Worm (Caenorhabditis elegans): ENCODE data around the gene F39B3.7.
"Not testable (repeated sequence)": the region's sequence is repeated elsewhere in the genome, so short reads cannot be mapped to it uniquely, and the experiment has no call there.

The F39B3.7 gene

DNA sequence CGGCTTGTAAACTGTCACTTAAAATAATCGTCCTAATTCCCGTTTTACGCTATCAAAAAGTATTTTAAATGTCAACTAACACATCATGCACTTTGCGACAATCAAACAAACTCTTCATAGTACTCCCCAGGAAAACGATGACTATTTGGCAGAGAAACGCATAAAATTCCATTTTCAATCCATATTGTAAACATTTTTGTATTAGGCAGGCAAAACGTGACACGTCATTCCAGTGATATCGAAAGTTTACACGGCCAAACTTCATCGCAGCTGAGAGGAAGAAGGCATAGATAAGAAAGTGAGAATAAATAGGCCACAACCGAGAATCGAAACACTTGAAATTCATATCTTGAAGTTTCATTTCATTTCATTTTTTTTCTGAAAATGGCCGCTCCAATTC lies 32.9 kb upstream of the F39B3.7 start, which contains the start of gene lec-9:
TSS of gene lec-9 (plus strand) at position 349 of the 400 bp plus-strand sequence.
- TF ChIP-seq flt-1 (GFP tag; IDR thresholded peaks at IDR 0.05): no peak
- TF ChIP-seq tbx-37 (GFP tag; conservative IDR thresholded peaks at IDR 0.05): no peak
- TF ChIP-seq pes-1 (GFP tag; IDR thresholded peaks at IDR 0.05): no peak
- TF ChIP-seq ceh-13 (GFP tag; optimal IDR thresholded peaks at IDR 0.05): no peak
- TF ChIP-seq ets-7 (tag; optimal IDR thresholded peaks at IDR 0.05): no peak
- no peak for TF ChIP-seq B0310.2 (tag; optimal IDR thresholded peaks at IDR 0.05)
- no peak for TF ChIP-seq sea-1 (GFP tag; conservative IDR thresholded peaks at IDR 0.05)
- no peak for TF ChIP-seq F13C5.2 (tag; optimal IDR thresholded peaks at IDR 0.05)
- TF ChIP-seq ceh-36 (tag; optimal IDR thresholded peaks at IDR 0.05): no peak
- TF ChIP-seq hmg-4 (GFP tag; optimal IDR thresholded peaks at IDR 0.05): no peak
- TF ChIP-seq ama-1 (optimal IDR thresholded peaks at IDR 0.05): no peak
- TF ChIP-seq tra-4 (tag; optimal IDR thresholded peaks at IDR 0.05): no peak
- no peak for TF ChIP-seq aly-1 (tag; optimal IDR thresholded peaks at IDR 0.05)
- TF ChIP-seq hmbx-1 (tag; optimal IDR thresholded peaks at IDR 0.05): no peak
- TF ChIP-seq hnd-1 (tag; optimal IDR thresholded peaks at IDR 0.05): no peak
- no peak for TF ChIP-seq scrt-1 (GFP tag; IDR thresholded peaks at IDR 0.05)

- TF ChIP-seq tbx-37 (GFP tag; conservative IDR thresholded peaks at IDR 0.05) (no peak), ama-1 (optimal IDR thresholded peaks at IDR 0.05) (no peak), tra-4 (tag; optimal IDR thresholded peaks at IDR 0.05) (no peak)
Observed at ce11 chrX:17598712-17599111, 31.4 kb upstream of the F39B3.7 start.

DNA sequence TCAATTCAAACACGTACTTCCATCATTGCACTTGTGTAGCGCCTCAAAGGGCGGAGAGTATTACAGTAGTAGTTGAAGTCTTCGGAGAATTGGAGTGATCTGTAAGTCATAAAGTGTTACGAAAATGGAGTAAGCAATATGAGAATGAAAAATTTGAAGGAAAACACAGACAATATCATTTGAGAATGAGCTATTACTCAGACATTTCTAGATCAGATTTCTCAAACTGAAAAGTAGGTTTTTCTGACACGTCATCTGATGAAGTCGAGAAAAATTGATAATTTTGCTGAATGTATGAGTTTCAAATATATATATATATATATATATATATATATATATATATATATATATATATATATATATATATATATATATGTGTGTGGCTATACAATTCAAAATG lies 12.5 kb upstream of the F39B3.7 start, which contains the start of gene frpr-7:
TSS of gene frpr-7 (minus strand) at position 101 of the 400 bp plus-strand sequence.
- TF ChIP-seq ceh-36 (tag; optimal IDR thresholded peaks at IDR 0.05): no peak
- TF ChIP-seq F13C5.2 (tag; optimal IDR thresholded peaks at IDR 0.05): no peak
- TF ChIP-seq hnd-1 (tag; optimal IDR thresholded peaks at IDR 0.05): no peak
- TF ChIP-seq pes-1 (GFP tag; IDR thresholded peaks at IDR 0.05): no peak
- no peak for TF ChIP-seq hmbx-1 (tag; optimal IDR thresholded peaks at IDR 0.05)
- no peak for TF ChIP-seq aly-1 (tag; optimal IDR thresholded peaks at IDR 0.05)
- TF ChIP-seq ceh-13 (GFP tag; optimal IDR thresholded peaks at IDR 0.05): no peak
- no peak for TF ChIP-seq B0310.2 (tag; optimal IDR thresholded peaks at IDR 0.05)
- no peak for TF ChIP-seq ama-1 (optimal IDR thresholded peaks at IDR 0.05)
- TF ChIP-seq ets-7 (tag; optimal IDR thresholded peaks at IDR 0.05): no peak
- TF ChIP-seq hmg-4 (GFP tag; optimal IDR thresholded peaks at IDR 0.05): no peak
- no peak for TF ChIP-seq sea-1 (GFP tag; conservative IDR thresholded peaks at IDR 0.05)
- no peak for TF ChIP-seq tbx-11 (GFP tag; IDR thresholded peaks at IDR 0.05)
- TF ChIP-seq scrt-1 (GFP tag; IDR thresholded peaks at IDR 0.05): no peak
- no peak for TF ChIP-seq tbx-37 (GFP tag; conservative IDR thresholded peaks at IDR 0.05)
- no peak for TF ChIP-seq tra-4 (tag; optimal IDR thresholded peaks at IDR 0.05)
- no peak for TF ChIP-seq flt-1 (GFP tag; IDR thresholded peaks at IDR 0.05)

- TF ChIP-seq F13C5.2 (tag; optimal IDR thresholded peaks at IDR 0.05); B0310.2 (tag; optimal IDR thresholded peaks at IDR 0.05); hmg-4 (GFP tag; optimal IDR thresholded peaks at IDR 0.05): not testable (repeated sequence)
Observed at ce11 chrX:17579011-17579410, 11.7 kb upstream of the F39B3.7 start, which contains the start of gene F39B3.3. Gene F39B3.3 (minus strand): TSS chrX:17579111.

- no peak for TF ChIP-seq B0310.2 (tag; optimal IDR thresholded peaks at IDR 0.05)
- TF ChIP-seq tbx-11 (GFP tag; IDR thresholded peaks at IDR 0.05): no peak
- TF ChIP-seq aly-1 (tag; optimal IDR thresholded peaks at IDR 0.05): no peak
Observed at ce11 chrX:17563411-17563810, 3.9 kb downstream of the F39B3.7 start, which contains the start of gene F31A3.5. Gene F31A3.5 (minus strand): TSS chrX:17563610.

DNA sequence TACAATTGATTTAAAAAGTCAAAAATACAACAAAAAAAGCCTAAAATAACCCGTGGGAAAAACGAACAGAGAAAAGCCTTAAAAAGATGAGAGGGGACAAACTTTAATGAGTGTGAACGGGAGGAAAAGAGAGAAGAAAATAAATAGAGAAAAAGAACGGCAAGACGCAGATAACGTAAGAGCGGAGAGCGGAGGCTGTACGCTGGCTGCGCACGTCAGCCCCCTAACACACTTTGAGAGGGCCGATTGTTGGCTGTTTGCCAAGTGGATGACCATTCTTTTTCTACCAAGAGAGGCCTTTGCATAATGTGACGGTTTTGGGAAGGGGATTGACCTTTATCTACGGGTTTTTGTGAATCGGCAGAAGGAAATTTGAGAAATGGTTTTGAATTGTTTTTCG lies 5.1 kb downstream of the F39B3.7 start:
- TF ChIP-seq F13C5.2 (tag; optimal IDR thresholded peaks at IDR 0.05): peak; percentile 8
- TF ChIP-seq hmg-4 (GFP tag; optimal IDR thresholded peaks at IDR 0.05): peak; percentile 54
- no peak for TF ChIP-seq tbx-37 (GFP tag; conservative IDR thresholded peaks at IDR 0.05)

DNA sequence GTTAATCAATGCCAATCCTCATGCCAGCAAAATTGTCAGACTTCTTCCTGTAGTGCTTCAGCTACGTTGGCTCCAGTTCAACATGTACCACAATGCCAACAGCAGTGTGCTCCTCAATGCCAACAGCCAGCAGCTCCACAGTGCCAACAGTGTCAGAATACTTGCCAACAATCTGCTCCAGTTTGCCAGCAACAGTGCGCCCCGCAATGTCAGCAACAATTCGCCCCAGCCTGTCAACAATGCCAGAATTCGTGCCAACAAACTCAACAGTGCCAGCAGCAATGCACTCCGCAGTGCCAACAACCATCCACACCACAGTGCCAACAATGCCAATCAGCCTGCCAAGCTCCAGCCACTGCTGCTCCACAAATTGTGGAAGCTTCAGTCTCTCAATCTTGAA lies 13.5 kb downstream of the F39B3.7 start:
- no peak for TF ChIP-seq sea-1 (GFP tag; conservative IDR thresholded peaks at IDR 0.05)
- TF ChIP-seq scrt-1 (GFP tag; IDR thresholded peaks at IDR 0.05): no peak
- TF ChIP-seq aly-1 (tag; optimal IDR thresholded peaks at IDR 0.05): no peak
- no peak for TF ChIP-seq tbx-11 (GFP tag; IDR thresholded peaks at IDR 0.05)
- TF ChIP-seq ceh-36 (tag; optimal IDR thresholded peaks at IDR 0.05): no peak
- no peak for TF ChIP-seq hnd-1 (tag; optimal IDR thresholded peaks at IDR 0.05)
- TF ChIP-seq hmbx-1 (tag; optimal IDR thresholded peaks at IDR 0.05): no peak
- TF ChIP-seq tbx-37 (GFP tag; conservative IDR thresholded peaks at IDR 0.05): no peak
- no peak for TF ChIP-seq pes-1 (GFP tag; IDR thresholded peaks at IDR 0.05)
- no peak for TF ChIP-seq B0310.2 (tag; optimal IDR thresholded peaks at IDR 0.05)
- TF ChIP-seq ets-7 (tag; optimal IDR thresholded peaks at IDR 0.05): no peak
- no peak for TF ChIP-seq ama-1 (optimal IDR thresholded peaks at IDR 0.05)
- TF ChIP-seq ceh-13 (GFP tag; optimal IDR thresholded peaks at IDR 0.05): no peak
- TF ChIP-seq F13C5.2 (tag; optimal IDR thresholded peaks at IDR 0.05): no peak
- TF ChIP-seq flt-1 (GFP tag; IDR thresholded peaks at IDR 0.05): no peak
- TF ChIP-seq hmg-4 (GFP tag; optimal IDR thresholded peaks at IDR 0.05): no peak

DNA sequence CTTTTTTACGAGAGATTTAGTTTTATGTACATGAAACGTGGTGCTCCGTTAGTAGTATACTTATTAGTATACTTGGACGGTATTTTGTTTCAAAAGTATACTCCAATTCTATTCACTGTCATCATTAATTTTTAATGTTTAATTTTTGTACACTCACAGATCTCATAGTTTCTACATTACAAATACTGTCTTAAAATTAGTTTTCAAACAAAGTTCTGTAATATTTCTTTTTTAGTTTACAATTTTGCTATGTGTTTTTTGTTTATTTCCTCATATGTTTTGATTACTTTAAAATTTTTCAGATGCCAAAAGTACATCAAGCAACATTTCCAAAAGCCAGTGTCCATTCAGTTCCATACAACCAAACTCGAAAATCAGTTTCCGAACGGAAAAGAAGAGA lies 16.5 kb downstream of the F39B3.7 start, which contains the start of gene hlh-28:
TSS of gene hlh-28 (plus strand) at position 301 of the 400 bp plus-strand sequence.
- TF ChIP-seq hmbx-1 (tag; optimal IDR thresholded peaks at IDR 0.05); sea-1 (GFP tag; conservative IDR thresholded peaks at IDR 0.05); hnd-1 (tag; optimal IDR thresholded peaks at IDR 0.05): not testable (repeated sequence)

DNA sequence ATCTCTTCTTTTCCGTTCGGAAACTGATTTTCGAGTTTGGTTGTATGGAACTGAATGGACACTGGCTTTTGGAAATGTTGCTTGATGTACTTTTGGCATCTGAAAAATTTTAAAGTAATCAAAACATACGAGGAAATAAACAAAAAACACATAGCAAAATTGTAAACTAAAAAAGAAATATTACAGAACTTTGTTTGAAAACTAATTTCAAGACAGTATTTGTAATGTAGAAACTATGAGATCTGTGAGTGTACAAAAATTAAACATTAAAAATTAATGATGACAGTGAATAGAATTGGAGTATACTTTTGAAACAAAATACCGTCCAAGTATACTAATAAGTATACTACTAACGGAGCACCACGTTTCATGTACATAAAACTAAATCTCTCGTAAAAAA lies 18.7 kb downstream of the F39B3.7 start, which contains the start of gene hlh-29:
TSS of gene hlh-29 (minus strand) at position 101 of the 400 bp plus-strand sequence.
- TF ChIP-seq pes-1 (GFP tag; IDR thresholded peaks at IDR 0.05); tbx-37 (GFP tag; conservative IDR thresholded peaks at IDR 0.05); ama-1 (optimal IDR thresholded peaks at IDR 0.05): not testable (repeated sequence)
